Worm (Caenorhabditis elegans) whole organism, mixed stage, embryonic: Measurements from ENCODE around the gene Y49G5B.1.

Experiments
- ces-1 ChIP-seq: fragments of 150-350 bp; optimal IDR thresholded peaks from 2 replicates; lab custom pipeline; 2014; ENCODE audit warnings: missing biosample characterization, missing genetic modification reagents, missing genetic modification characterization
- cnd-1 ChIP-seq: fragments of 200-800 bp; sonication (Bioruptor generic); optimal IDR thresholded peaks from 2 replicates; lab custom pipeline; 2018; ENCODE audit warnings: mild to moderate bottlenecking, missing genetic modification characterization, missing compliant biosample characterization
- elt-1 ChIP-seq: sonication (generic microtip); optimal IDR thresholded peaks from 2 replicates; lab custom pipeline; 2017; ENCODE audit warnings: missing genetic modification characterization, mild to moderate bottlenecking, missing compliant biosample characterization, antibody characterized with exemption, moderate library complexity, borderline replicate concordance; ENCODE audit not compliant: insufficient read depth
- lin-13 ChIP-seq: fragments of 150-350 bp; optimal IDR thresholded peaks from 2 replicates; lab custom pipeline; 2014; ENCODE audit warnings: missing biosample characterization, missing genetic modification characterization
- lin-32 ChIP-seq: fragments of 200-800 bp; sonication (Bioruptor generic); optimal IDR thresholded peaks from 2 replicates; lab custom pipeline; 2018; ENCODE audit warnings: mild to moderate bottlenecking, missing genetic modification characterization, missing compliant biosample characterization
- nhr-237 ChIP-seq: fragments of 150-350 bp; optimal IDR thresholded peaks from 2 replicates; lab custom pipeline; 2014; ENCODE audit warnings: missing biosample characterization, missing genetic modification characterization
- nhr-76 ChIP-seq: sonication (generic microtip); optimal IDR thresholded peaks from 2 replicates; lab custom pipeline; 2017; ENCODE audit warnings: missing biosample characterization, missing genetic modification characterization
- pha-4 ChIP-seq: fragments of 150-350 bp; optimal IDR thresholded peaks from 2 replicates; lab custom pipeline; 2018; ENCODE audit warnings: missing biosample characterization, missing genetic modification reagents, missing genetic modification characterization
- snpc-4 ChIP-seq: fragments of 150-350 bp; optimal IDR thresholded peaks from 2 replicates; lab custom pipeline; 2014; ENCODE audit warnings: missing biosample characterization, missing genetic modification characterization
- tbx-8 ChIP-seq: fragments of 200-800 bp; sonication (Bioruptor generic); optimal IDR thresholded peaks from 2 replicates; lab custom pipeline; 2018; ENCODE audit warnings: mild to moderate bottlenecking, missing genetic modification characterization, moderate library complexity, missing compliant biosample characterization
- unc-39 ChIP-seq: fragments of 150-350 bp; optimal IDR thresholded peaks from 2 replicates; lab custom pipeline; 2014; ENCODE audit warnings: missing biosample characterization, missing genetic modification characterization
- ztf-11 ChIP-seq: fragments of 150-350 bp; optimal IDR thresholded peaks from 2 replicates; lab custom pipeline; 2014; ENCODE audit warnings: missing biosample characterization, missing genetic modification characterization

DNA sequence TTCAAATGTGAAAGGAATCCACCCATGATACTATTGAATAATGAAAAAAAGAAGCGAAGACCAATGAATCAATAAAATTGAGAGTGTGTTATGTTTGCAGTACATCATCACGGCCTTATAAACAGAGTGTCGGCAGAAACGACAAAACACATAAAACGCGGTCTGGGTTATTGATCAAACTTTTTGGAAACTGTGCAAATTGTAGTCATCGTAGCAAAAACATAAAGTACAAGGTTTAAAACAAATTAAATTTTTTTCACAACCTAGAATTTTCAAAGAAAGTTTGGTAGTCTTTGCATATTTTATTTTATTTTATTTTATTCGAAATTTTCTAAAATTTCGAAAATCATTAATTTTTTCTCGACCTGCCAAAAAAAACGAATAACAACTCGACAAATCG lies 19.9 kb downstream of the Y49G5B.1 start, which contains the start of gene cest-35.1:
- TF ChIP-seq tbx-8 (no peak), elt-1 (tag; lab: Kevin White, UChicago) (no peak), lin-32 (GFP tag; lab: Kevin White, UChicago) (no peak), nhr-237 (tag; lab: Kevin White, UChicago) (no peak), ces-1 (GFP tag; lab: Kevin White, UChicago) (no peak), ztf-11 (tag; lab: Kevin White, UChicago) (no peak), cnd-1 (tag; lab: Kevin White, UChicago) (no peak), unc-39 (tag; lab: Kevin White, UChicago) (no peak), nhr-76 (tag; lab: Kevin White, UChicago) (no peak), lin-13 (tag; lab: Kevin White, UChicago) (no peak), pha-4 (no peak), snpc-4 (tag; lab: Kevin White, UChicago) (no peak)
